Fruit fly (Drosophila melanogaster): ENCODE results near the gene OdsH.

Gene OdsH

DNA sequence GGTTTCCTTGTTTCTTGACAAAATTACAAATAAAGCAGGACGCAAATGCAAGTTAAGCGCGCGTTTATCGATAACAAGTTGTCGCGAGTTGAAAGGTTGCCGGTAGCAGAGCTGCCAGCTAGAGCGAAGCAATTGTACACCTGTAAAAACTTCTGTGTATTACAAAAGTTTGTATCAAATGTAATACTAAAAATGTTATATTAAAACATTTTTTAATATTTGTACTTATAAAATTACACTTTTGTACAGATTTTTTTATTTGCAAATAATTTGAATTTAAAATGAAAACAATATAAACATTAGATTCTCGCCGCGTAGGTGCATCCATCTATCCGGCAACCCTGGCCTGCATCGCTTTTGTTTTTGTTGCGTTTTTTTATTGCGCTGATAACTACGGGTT, 53.8 kb downstream of the OdsH start, which contains the start of the genes CG8142 and Ucp4A (continued):
- TF ChIP-seq Stat92E (GFP tag; optimal IDR thresholded peaks at IDR 0.05) (no peak), CG8765 (GFP tag; IDR thresholded peaks at IDR 0.05) (peak; percentile 88), CG15514 (GFP tag; optimal IDR thresholded peaks at IDR 0.05) (peak; percentile 85), Dfd (GFP tag; optimal IDR thresholded peaks at IDR 0.05) (no peak), CG3163 (GFP tag; optimal IDR thresholded peaks at IDR 0.05) (no peak), croc (GFP tag; conservative IDR thresholded peaks at IDR 0.05) (peak; percentile 93), CG13296 (GFP tag; optimal IDR thresholded peaks at IDR 0.05) (peak; percentile 91), ken (GFP tag; IDR thresholded peaks at IDR 0.05) (peak; percentile 93), CG9797 (GFP tag; optimal IDR thresholded peaks at IDR 0.05) (peak; percentile 28), CG17361 (GFP tag; IDR thresholded peaks at IDR 0.05) (peak; percentile 93), sc (optimal IDR thresholded peaks at IDR 0.05) (no peak), sc (GFP tag; optimal IDR thresholded peaks at IDR 0.05) (peak; percentile 79), Ssrp (tag; optimal IDR thresholded peaks at IDR 0.05) (peak; percentile 89), Scr (GFP tag; IDR thresholded peaks at IDR 0.05; ENCODE audit: partially characterized antibody) (peak; percentile 40), Sin3A (optimal IDR thresholded peaks at IDR 0.05) (peak; percentile 10), Med (GFP tag) (peak; percentile 92), Bdp1 (GFP tag; optimal IDR thresholded peaks at IDR 0.05) (peak; percentile 39), p53 (GFP tag; optimal IDR thresholded peaks at IDR 0.05) (no peak), Doc2 (GFP tag; IDR thresholded peaks at IDR 0.05) (peak; percentile 79), CG13624 (GFP tag; optimal IDR thresholded peaks at IDR 0.05) (peak; percentile 48), gem (tag; optimal IDR thresholded peaks at IDR 0.05) (peak; percentile 96), Dbx (GFP tag; IDR thresholded peaks at IDR 0.05) (peak; percentile 92; the same call in 2 of the 3 replicates), tgo (GFP tag; IDR thresholded peaks at IDR 0.05) (peak; percentile 98), CG11456 (GFP tag; IDR thresholded peaks at IDR 0.05) (peak; percentile 93), CG11504 (tag; optimal IDR thresholded peaks at IDR 0.05) (peak; percentile 91), CG6175 (GFP tag; IDR thresholded peaks at IDR 0.05) (peak; percentile 79; the same call in 2 of the 3 replicates), Bgb (GFP tag; IDR thresholded peaks at IDR 0.05; ENCODE audit: partially characterized antibody) (peak; percentile 21; the same call in 1 of the 2 replicates), CG16813 (GFP tag; IDR thresholded peaks at IDR 0.05; ENCODE audit: partially characterized antibody) (0 out of 3 replicates have a peak, but pooled peaks have one; percentile 41), CG4328 (GFP tag; optimal IDR thresholded peaks at IDR 0.05) (peak; percentile 85), CG3726 (GFP tag; IDR thresholded peaks at IDR 0.05) (peak; percentile 88), jigr1 (GFP tag; IDR thresholded peaks at IDR 0.05) (peak; percentile 93), CG4424 (GFP tag; optimal IDR thresholded peaks at IDR 0.05) (peak; percentile 91), CG17802 (tag; optimal IDR thresholded peaks at IDR 0.05) (peak; percentile 61), CG10959 (GFP tag; IDR thresholded peaks at IDR 0.05) (peak; percentile 89), twi (tag; optimal IDR thresholded peaks at IDR 0.05) (peak; percentile 84), CG1603 (tag; optimal IDR thresholded peaks at IDR 0.05) (peak; percentile 47), CG9876 (GFP tag; optimal IDR thresholded peaks at IDR 0.05) (no peak), ttk (GFP tag; IDR thresholded peaks at IDR 0.05) (peak; percentile 97), CG6254 (GFP tag; optimal IDR thresholded peaks at IDR 0.05) (peak; percentile 79), CG31441 (GFP tag; IDR thresholded peaks at IDR 0.05) (peak; percentile 93), Hey (tag; optimal IDR thresholded peaks at IDR 0.05) (no peak), CG17912 (GFP tag; optimal IDR thresholded peaks at IDR 0.05) (peak; percentile 25), usp (GFP tag; optimal IDR thresholded peaks at IDR 0.05) (no peak), Hr78 (GFP tag; optimal IDR thresholded peaks at IDR 0.05) (peak in 1 of 2 experiments; percentile 99), CG10979 (tag; optimal IDR thresholded peaks at IDR 0.05) (peak; percentile 90), Abd-B (GFP tag; optimal IDR thresholded peaks at IDR 0.05) (peak; percentile 95), gsb-n (tag; optimal IDR thresholded peaks at IDR 0.05) (peak; percentile 88)
